Worm (Caenorhabditis elegans): ENCODE data around the gene R13H4.7.

The R13H4.7 gene

ce11 chrV:11883215-11883614 lies 15.2 kb upstream of the R13H4.7 start (continued):
- TF ChIP-seq nhr-47 (tag; optimal IDR thresholded peaks at IDR 0.05) (no peak), vab-15 (tag; optimal IDR thresholded peaks at IDR 0.05) (no peak), blmp-1 (tag; optimal IDR thresholded peaks at IDR 0.05) (peak; percentile 8), aly-2 (tag; optimal IDR thresholded peaks at IDR 0.05) (no peak), nhr-71 (tag; optimal IDR thresholded peaks at IDR 0.05) (peak; percentile 46)

DNA sequence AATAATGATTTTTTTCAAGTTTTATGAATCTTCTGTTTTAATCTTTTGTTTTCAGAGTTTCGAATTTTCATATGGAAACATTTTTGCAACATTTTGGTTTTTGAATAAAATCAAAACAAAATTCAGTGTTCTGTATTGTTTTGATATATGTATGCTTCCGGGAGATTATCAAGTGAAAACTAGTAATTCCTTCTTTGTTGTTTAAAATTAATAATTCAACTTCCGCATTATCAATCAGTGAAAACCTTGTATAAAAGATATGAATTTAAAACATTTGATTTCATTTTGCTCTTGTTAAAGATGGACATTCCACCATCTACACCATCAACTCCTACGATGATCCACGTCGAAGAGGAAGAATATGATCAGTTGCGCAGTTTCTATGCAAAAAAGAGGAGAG lies 11.7 kb upstream of the R13H4.7 start, which contains the start of gene sulp-5:
sulp-5 (plus strand) TSS at position 301 of the 400 bp plus-strand sequence.
- no peak for TF ChIP-seq blmp-1 (tag; optimal IDR thresholded peaks at IDR 0.05)
- TF ChIP-seq nhr-85 (tag), result peak; percentile 41

DNA sequence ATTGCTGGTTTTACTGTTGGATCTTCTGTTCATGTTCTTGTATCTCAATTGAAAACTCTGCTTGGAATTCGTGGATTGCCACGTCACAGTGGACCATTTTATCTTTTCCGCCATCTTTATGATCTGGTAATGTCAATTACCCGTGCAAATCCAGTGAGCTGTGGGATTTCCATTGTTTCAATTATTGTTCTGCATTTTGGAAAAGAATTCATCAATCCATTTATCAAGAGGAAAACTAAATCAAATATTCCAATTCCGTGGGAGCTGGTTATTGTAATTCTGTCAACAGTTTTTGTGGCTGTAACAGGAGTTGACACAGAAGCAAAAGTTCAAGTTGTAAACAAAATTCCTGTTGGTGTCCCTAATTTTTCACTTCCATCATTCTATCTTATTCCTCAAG lies 8.6 kb upstream of the R13H4.7 start:
- TF ChIP-seq nhr-11 (tag; optimal IDR thresholded peaks at IDR 0.05) (no peak), efl-3 (GFP tag; optimal IDR thresholded peaks at IDR 0.05) (no peak), aly-2 (tag; optimal IDR thresholded peaks at IDR 0.05) (no peak), ceh-90 (tag; optimal IDR thresholded peaks at IDR 0.05) (no peak), pax-3 (tag; optimal IDR thresholded peaks at IDR 0.05) (no peak), lin-35 (GFP tag; optimal IDR thresholded peaks at IDR 0.05) (no peak), nhr-12 (tag; optimal IDR thresholded peaks at IDR 0.05) (no peak), hlh-4 (tag; optimal IDR thresholded peaks at IDR 0.05) (no peak), hlh-17 (GFP tag; optimal IDR thresholded peaks at IDR 0.05; ENCODE audit: borderline replicate concordance) (no peak)

DNA sequence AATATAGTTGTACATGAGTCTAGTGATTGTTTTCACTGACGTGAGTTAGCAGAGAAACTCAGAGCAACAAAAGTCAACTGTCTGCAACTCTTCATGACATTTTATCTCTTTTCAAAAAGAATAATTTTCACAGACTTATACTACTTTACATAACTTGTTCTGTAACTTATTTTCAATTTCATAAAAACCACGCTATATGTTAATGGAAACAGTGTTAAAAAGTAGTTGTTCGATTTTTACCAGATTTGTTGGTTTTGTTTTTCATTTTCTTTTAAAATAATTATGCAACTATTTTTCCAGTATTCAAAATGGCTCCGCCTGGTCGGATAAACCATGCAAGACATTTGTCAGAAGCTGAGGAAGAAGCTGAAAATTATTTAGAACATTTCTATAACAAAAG lies 7.0 kb upstream of the R13H4.7 start, which contains the start of gene sulp-4:
sulp-4 (plus strand) TSS at position 301 of the 400 bp plus-strand sequence.
- TF ChIP-seq efl-1 (optimal IDR thresholded peaks at IDR 0.05) (no peak), efl-1 (GFP tag; optimal IDR thresholded peaks at IDR 0.05 in 1 of 2) (peak in 1 of 2 experiments; percentile 58), alr-1 (tag; optimal IDR thresholded peaks at IDR 0.05; ENCODE audit: borderline replicate concordance) (no peak), ceh-82 (tag; optimal IDR thresholded peaks at IDR 0.05) (no peak)

ce11 chrV:11862817-11863216 lies 5.2 kb downstream of the R13H4.7 start, which contains the start of gene R13H4.6:
TSS of gene R13H4.6 (plus strand) at chrV:11863117.
- no peak for TF ChIP-seq efl-1 (optimal IDR thresholded peaks at IDR 0.05)
- peak in 1 of 2 experiments; percentile 3 for TF ChIP-seq efl-1 (GFP tag; optimal IDR thresholded peaks at IDR 0.05 in 1 of 2)
- TF ChIP-seq fos-1 (tag; optimal IDR thresholded peaks at IDR 0.05), result no peak

- TF ChIP-seq alr-1 (tag; optimal IDR thresholded peaks at IDR 0.05; ENCODE audit: borderline replicate concordance) (no peak), dsc-1 (tag; optimal IDR thresholded peaks at IDR 0.05) (no peak), nhr-71 (tag; optimal IDR thresholded peaks at IDR 0.05) (peak; percentile 31), fkh-8 (tag; optimal IDR thresholded peaks at IDR 0.05) (peak; percentile 36), zip-4 (GFP tag; optimal IDR thresholded peaks at IDR 0.05) (no peak), fos-1 (tag; optimal IDR thresholded peaks at IDR 0.05) (peak; percentile 10), dpl-1 (GFP tag; optimal IDR thresholded peaks at IDR 0.05) (no peak), snu-23 (GFP tag; optimal IDR thresholded peaks at IDR 0.05) (no peak), lin-14 (GFP tag; optimal IDR thresholded peaks at IDR 0.05) (peak; percentile 13), nhr-84 (tag; optimal IDR thresholded peaks at IDR 0.05) (no peak), ceh-8 (GFP tag; optimal IDR thresholded peaks at IDR 0.05) (peak; percentile 63), nhr-47 (tag; optimal IDR thresholded peaks at IDR 0.05) (no peak), C04F5.9 (tag; optimal IDR thresholded peaks at IDR 0.05) (no peak), nhr-85 (tag) (no peak)
These were observed 6.0 kb downstream of the R13H4.7 start for ce11 chrV:11861880-11862544.

DNA sequence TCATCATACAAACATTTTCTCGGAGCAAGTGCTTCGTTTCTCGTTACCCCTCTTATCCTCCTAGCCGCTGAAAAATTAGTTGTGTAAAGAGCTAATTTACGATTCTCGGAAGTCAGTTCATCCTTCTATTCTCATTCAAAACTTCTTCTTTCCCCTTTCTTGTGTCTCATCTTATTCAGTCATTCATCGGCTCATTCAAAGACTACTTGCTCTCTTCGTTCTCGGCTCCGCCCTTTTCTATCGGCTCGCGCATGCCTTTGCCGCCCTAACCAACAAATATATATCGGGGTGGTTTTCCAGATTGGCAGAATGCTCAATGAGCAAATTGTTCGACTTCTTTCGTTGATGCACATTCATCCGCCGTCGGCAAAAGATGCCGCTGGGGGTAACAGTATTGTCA lies 7.7 kb downstream of the R13H4.7 start, which contains the start of gene R13H4.5:
R13H4.5 (plus strand) TSS at position 301 of the 400 bp plus-strand sequence.
- TF ChIP-seq hlh-17 (GFP tag; optimal IDR thresholded peaks at IDR 0.05; ENCODE audit: borderline replicate concordance) (no peak), unc-30 (tag; optimal IDR thresholded peaks at IDR 0.05) (no peak), fos-1 (tag; optimal IDR thresholded peaks at IDR 0.05) (no peak), nhr-90 (tag; optimal IDR thresholded peaks at IDR 0.05; ENCODE audit: poor library complexity) (no peak), nhr-71 (tag; optimal IDR thresholded peaks at IDR 0.05) (no peak), snu-23 (GFP tag; optimal IDR thresholded peaks at IDR 0.05) (no peak), grh-1 (GFP tag; IDR thresholded peaks at IDR 0.05) (no peak), egl-27 (tag; optimal IDR thresholded peaks at IDR 0.05) (no peak), snpc-4 (tag; optimal IDR thresholded peaks at IDR 0.05) (no peak), lin-15B (tag; optimal IDR thresholded peaks at IDR 0.05) (no peak), unc-62 (GFP tag; optimal IDR thresholded peaks at IDR 0.05) (no peak), lin-14 (GFP tag; optimal IDR thresholded peaks at IDR 0.05) (peak; percentile 50), elt-3 (tag; optimal IDR thresholded peaks at IDR 0.05) (no peak), dsc-1 (tag; optimal IDR thresholded peaks at IDR 0.05) (peak; percentile 4), swsn-7 (tag; optimal IDR thresholded peaks at IDR 0.05) (no peak), tbx-2 (tag; optimal IDR thresholded peaks at IDR 0.05) (no peak)

All from whole organism, L1 larva.